Worm (Caenorhabditis elegans) whole organism, L3 larva: Measurements from ENCODE around the gene tbc-11.
A peak's percentile ranks its signal among the peaks of the same experiment; 100 is the strongest.

Source experiments
- ama-1 ChIP-seq: fragments of 150-350 bp; optimal IDR thresholded peaks from 2 replicates; lab custom pipeline; 2018
- ceh-16 ChIP-seq: sonication (generic microtip); optimal IDR thresholded peaks from 2 replicates; lab custom pipeline; 2017; ENCODE audit warnings: missing biosample characterization, missing genetic modification characterization
- egl-27 ChIP-seq: sonication (generic microtip); optimal IDR thresholded peaks from 4 replicates; lab custom pipeline; 2017; ENCODE audit warnings: missing biosample characterization, missing genetic modification reagents, missing genetic modification characterization
- elt-1 ChIP-seq: fragments of 150-350 bp; optimal IDR thresholded peaks from 2 replicates; lab custom pipeline; 2014; ENCODE audit warnings: missing biosample characterization, missing genetic modification characterization
- elt-2 ChIP-seq: sonication (generic microtip); optimal IDR thresholded peaks from 2 replicates; lab custom pipeline; 2016; ENCODE audit warnings: missing genetic modification reagents, mild to moderate bottlenecking, missing genetic modification characterization, missing compliant biosample characterization
- lin-39 ChIP-seq: fragments of 150-350 bp; optimal IDR thresholded peaks from 2 replicates; lab custom pipeline; 2018; ENCODE audit warnings: missing biosample characterization, missing genetic modification reagents, missing genetic modification characterization
- mml-1 ChIP-seq: fragments of 150-350 bp; sonication (generic microtip); optimal IDR thresholded peaks from 3 replicates; lab custom pipeline; 2014; ENCODE audit warnings: missing biosample characterization, missing genetic modification characterization
- nfya-1 ChIP-seq: sonication (generic microtip); optimal IDR thresholded peaks from 2 replicates; lab custom pipeline; 2017; ENCODE audit warnings: missing genetic modification characterization, mild to moderate bottlenecking, missing compliant biosample characterization, antibody characterized with exemption, moderate library complexity; ENCODE audit not compliant: insufficient read depth
- nhr-25 ChIP-seq: sonication (generic microtip); optimal IDR thresholded peaks from 2 replicates; lab custom pipeline; 2017; ENCODE audit warnings: missing biosample characterization, missing genetic modification characterization
- nhr-76 ChIP-seq: fragments of 150-350 bp; sonication (generic microtip); optimal IDR thresholded peaks from 5 replicates; lab custom pipeline; 2014; ENCODE audit warnings: missing biosample characterization, missing genetic modification characterization
- nhr-77 ChIP-seq: fragments of 150-350 bp; optimal IDR thresholded peaks from 2 replicates; lab custom pipeline; 2014; ENCODE audit warnings: missing biosample characterization, missing genetic modification characterization
- sea-2 ChIP-seq: fragments of 150-350 bp; sonication (generic microtip); optimal IDR thresholded peaks from 4 replicates; lab custom pipeline; 2014; ENCODE audit warnings: missing biosample characterization, missing genetic modification reagents, missing genetic modification characterization
- tbx-2 ChIP-seq: sonication (generic microtip); optimal IDR thresholded peaks from 2 replicates; lab custom pipeline; 2016; ENCODE audit warnings: mild to moderate bottlenecking, missing genetic modification characterization, missing compliant biosample characterization
- ztf-11 ChIP-seq: fragments of 150-350 bp; optimal IDR thresholded peaks from 2 replicates; lab custom pipeline; 2014; ENCODE audit warnings: missing biosample characterization, missing genetic modification characterization

- TF ChIP-seq lin-39 (peak; percentile 36), elt-1 (tag; lab: Kevin White, UChicago) (no peak), tbx-2 (no peak), ama-1 (lab: Kevin White, UChicago) (no peak), sea-2 (no peak), ceh-16 (tag; lab: Kevin White, UChicago) (no peak), egl-27 (tag; lab: Kevin White, UChicago) (no peak), ztf-11 (tag; lab: Kevin White, UChicago) (no peak), nhr-77 (tag; lab: Kevin White, UChicago) (no peak), nhr-76 (tag; lab: Kevin White, UChicago) (no peak), nfya-1 (tag; lab: Kevin White, UChicago) (peak; percentile 55), mml-1 (tag; lab: Kevin White, UChicago) (no peak), elt-2 (tag; lab: Kevin White, UChicago) (no peak), nhr-25 (tag; lab: Kevin White, UChicago) (no peak)
These were observed 8.1 kb downstream of the tbc-11 start for ce11 chrX:932874-933273.
